Fruit fly (Drosophila melanogaster): ENCODE data around the gene Skel.

The Skel gene

dm6 chr3R:10700638-10701037 lies 13.9 kb downstream of the Skel start:
- TF ChIP-seq exex (tag; optimal IDR thresholded peaks at IDR 0.05) (peak; percentile 32), CG34376 (GFP tag; optimal IDR thresholded peaks at IDR 0.05) (peak; percentile 20), CG15479 (GFP tag; optimal IDR thresholded peaks at IDR 0.05) (peak; percentile 14), Hey (tag; optimal IDR thresholded peaks at IDR 0.05) (peak; percentile 93), Atf3 (GFP tag; optimal IDR thresholded peaks at IDR 0.05) (no peak), CG9215 (GFP tag; IDR thresholded peaks at IDR 0.05) (no peak), pzg (GFP tag; optimal IDR thresholded peaks at IDR 0.05) (no peak), lmd (GFP tag; IDR thresholded peaks at IDR 0.05) (no peak), CG7839 (tag; optimal IDR thresholded peaks at IDR 0.05) (no peak), Ssrp (tag; optimal IDR thresholded peaks at IDR 0.05) (no peak), CG10565 (GFP tag; optimal IDR thresholded peaks at IDR 0.05) (no peak), CG2199 (GFP tag; IDR thresholded peaks at IDR 0.05) (no peak), Nf-YA (GFP tag; IDR thresholded peaks at IDR 0.05) (no peak), sug (tag; optimal IDR thresholded peaks at IDR 0.05) (peak; percentile 97), tup (GFP tag; optimal IDR thresholded peaks at IDR 0.05) (no peak), Hr39 (optimal IDR thresholded peaks at IDR 0.05) (no peak), CG12744 (GFP tag; optimal IDR thresholded peaks at IDR 0.05) (no peak), chinmo (GFP tag; IDR thresholded peaks at IDR 0.05; ENCODE audit: partially characterized antibody) (0 out of 4 replicates have a peak, but pooled peaks have one; percentile 27)

- no peak for TF ChIP-seq NC2β (GFP tag; optimal IDR thresholded peaks at IDR 0.05)
- no peak for TF ChIP-seq CG10959 (GFP tag; IDR thresholded peaks at IDR 0.05)
- no peak for TF ChIP-seq trh (GFP tag; optimal IDR thresholded peaks at IDR 0.05)
- no peak for TF ChIP-seq chinmo (GFP tag; IDR thresholded peaks at IDR 0.05; ENCODE audit: partially characterized antibody)
- TF ChIP-seq Dip2 (GFP tag; IDR thresholded peaks at IDR 0.05) = no peak
- no peak for TF ChIP-seq bigmax (GFP tag; optimal IDR thresholded peaks at IDR 0.05)
- TF ChIP-seq CG31365 (tag; optimal IDR thresholded peaks at IDR 0.05) = no peak
- TF ChIP-seq chm (GFP tag; IDR thresholded peaks at IDR 0.05) = no peak
These were observed 18.2 kb downstream of the Skel start, which contains the start of gene CG31391 for dm6 chr3R:10704975-10705374. TSS of gene CG31391 (minus strand) at chr3R:10705075.

dm6 chr3R:10706763-10707162 lies 20.0 kb downstream of the Skel start, which contains the start of the genes CG31467 and CG14684:
TSS of gene CG31467 (minus strand) at chr3R:10706863.
TSS of gene CG14684 (plus strand) at chr3R:10706974.
- TF ChIP-seq CG34422 (GFP tag; IDR thresholded peaks at IDR 0.05) = no peak
- no peak for TF ChIP-seq CG30020 (tag; optimal IDR thresholded peaks at IDR 0.05)
- no peak for TF ChIP-seq CG32772 (GFP tag; IDR thresholded peaks at IDR 0.05)
- no peak for TF ChIP-seq CoRest (tag; optimal IDR thresholded peaks at IDR 0.05)
- TF ChIP-seq knrl (GFP tag; IDR thresholded peaks at IDR 0.05; ENCODE audit: partially characterized antibody) = no peak
- no peak for TF ChIP-seq Side (GFP tag; optimal IDR thresholded peaks at IDR 0.05)
- TF ChIP-seq Drgx (GFP tag; IDR thresholded peaks at IDR 0.05) = no peak
- TF ChIP-seq Gsc (GFP tag; IDR thresholded peaks at IDR 0.05) = no peak
- no peak for TF ChIP-seq zen2 (GFP tag; IDR thresholded peaks at IDR 0.05; ENCODE audit: partially characterized antibody)
- TF ChIP-seq CG14965 (GFP tag; optimal IDR thresholded peaks at IDR 0.05; ENCODE audit: borderline replicate concordance) = no peak
- TF ChIP-seq CG1602 (GFP tag; optimal IDR thresholded peaks at IDR 0.05) = no peak
- no peak for TF ChIP-seq Fer3 (tag; optimal IDR thresholded peaks at IDR 0.05)
- TF ChIP-seq Nf-YB (GFP tag; optimal IDR thresholded peaks at IDR 0.05) = no peak
- no peak for TF ChIP-seq CG9797 (GFP tag; optimal IDR thresholded peaks at IDR 0.05)
- no peak for TF ChIP-seq Hsf (GFP tag; optimal IDR thresholded peaks at IDR 0.05)
- no peak for TF ChIP-seq ssp (GFP tag; IDR thresholded peaks at IDR 0.05)
- no peak for TF ChIP-seq vnd (GFP tag; IDR thresholded peaks at IDR 0.05; ENCODE audit: partially characterized antibody)
- TF ChIP-seq br (optimal IDR thresholded peaks at IDR 0.05) = no peak
- no peak for TF ChIP-seq insv (GFP tag; optimal IDR thresholded peaks at IDR 0.05)

All from whole organism, embryonic.